Fruit fly (Drosophila melanogaster) whole organism, adult: Measurements from ENCODE around the gene Eato.

Experiments used
- CG14711 ChIP-seq: fragments of 200-800 bp; sonication (Bioruptor generic); optimal IDR thresholded peaks from 2 replicates; lab custom pipeline; 2018; ENCODE audit warnings: missing biosample characterization, mild to moderate bottlenecking, missing genetic modification characterization, moderate library complexity
- CG5204 ChIP-seq: fragments of 200-800 bp; sonication (Bioruptor generic); optimal IDR thresholded peaks from 2 replicates; lab custom pipeline; 2016; ENCODE audit warnings: missing biosample characterization, missing genetic modification characterization
- CG7045 ChIP-seq: fragments of 200-800 bp; sonication (Bioruptor generic); optimal IDR thresholded peaks from 2 replicates; lab custom pipeline; 2017; ENCODE audit warnings: missing biosample characterization, mild to moderate bottlenecking, missing genetic modification characterization
- Crg-1 ChIP-seq: fragments of 200-800 bp; sonication (Bioruptor generic); optimal IDR thresholded peaks from 2 replicates; lab custom pipeline; 2016; ENCODE audit warnings: missing biosample characterization, missing genetic modification characterization
- ovo ChIP-seq: fragments of 200-800 bp; sonication (Bioruptor generic); optimal IDR thresholded peaks from 2 replicates; lab custom pipeline; 2016; ENCODE audit warnings: missing biosample characterization, missing genetic modification characterization
- pad ChIP-seq: fragments of 200-800 bp; sonication (Bioruptor generic); optimal IDR thresholded peaks from 3 replicates; lab custom pipeline; 2017; ENCODE audit warnings: missing biosample characterization, missing genetic modification characterization, mild to moderate bottlenecking, moderate library complexity, missing genetic modification reagents
- toe ChIP-seq: fragments of 200-800 bp; sonication (Bioruptor generic); optimal IDR thresholded peaks from 2 replicates; lab custom pipeline; 2016; ENCODE audit warnings: missing biosample characterization, missing genetic modification characterization

dm6 chr2L:13838647-13839390 is 54.9 kb downstream of the Eato start:
- TF ChIP-seq CG5204 (peak; percentile 10), ovo (GFP tag; lab: Kevin White, UChicago) (no peak), toe (no peak), pad (GFP tag; lab: Kevin White, UChicago) (peak; percentile 32), CG14711 (tag; lab: Kevin White, UChicago) (no peak), CG7045 (GFP tag; lab: Kevin White, UChicago) (peak; percentile 71), Crg-1 (GFP tag; lab: Kevin White, UChicago) (peak; percentile 4)
